Worm (Caenorhabditis elegans): ENCODE measurements around the gene pdi-6.

DNA sequence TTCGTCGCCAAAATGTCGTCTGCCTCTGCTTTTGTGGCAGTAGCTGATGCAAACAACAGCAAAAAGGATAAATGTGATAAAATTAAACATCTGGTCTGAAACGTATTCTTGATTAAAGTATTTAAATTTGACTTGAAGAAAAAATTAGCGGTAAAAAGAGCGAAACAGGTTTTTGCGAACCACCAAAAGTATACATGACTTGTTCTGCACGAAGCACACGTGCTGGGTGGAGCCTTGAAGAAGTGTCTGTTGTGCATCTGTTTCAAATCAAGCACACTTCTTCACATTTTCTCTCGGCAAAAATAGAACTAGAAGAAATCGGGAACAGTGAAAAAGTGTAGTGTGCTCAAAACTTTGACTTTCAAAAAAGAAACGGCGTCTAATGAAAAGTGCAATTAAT lies 5.1 kb downstream of the pdi-6 start, which contains the start of gene B0403.3:
- TF ChIP-seq dao-5 (tag; optimal IDR thresholded peaks at IDR 0.05) (no peak), W03F9.2 (tag; optimal IDR thresholded peaks at IDR 0.05) (no peak), him-1 (tag; optimal IDR thresholded peaks at IDR 0.05) (no peak)
